Worm (Caenorhabditis elegans) whole organism, young adult: ENCODE data around the gene C15F1.2.

Experiments used
- B0336.3 ChIP-seq: fragments of 200-800 bp; sonication (Bioruptor generic); IDR thresholded peaks from 2 replicates; pipeline ENCODE4 v1.3.6; 2022; ENCODE audit warnings: missing genetic modification characterization, missing compliant biosample characterization
- F10E7.11 ChIP-seq: sonication (generic microtip); optimal IDR thresholded peaks from 2 replicates; lab custom pipeline; 2017; ENCODE audit warnings: mild to moderate bottlenecking, missing genetic modification characterization, moderate library complexity, missing compliant biosample characterization
- F33H1.4 ChIP-seq: fragments of 200-800 bp; sonication (Bioruptor generic); IDR thresholded peaks from 2 replicates; pipeline ENCODE4 v1.3.6; 2022; ENCODE audit warnings: missing genetic modification reagents, missing genetic modification characterization, missing compliant biosample characterization
- F39B2.1 ChIP-seq: fragments of 200-800 bp; sonication (Bioruptor generic); IDR thresholded peaks from 2 replicates; pipeline ENCODE4 v1.3.6; 2022; ENCODE audit warnings: missing genetic modification reagents, missing genetic modification characterization, missing compliant biosample characterization
- F57A8.1 ChIP-seq: fragments of 200-800 bp; sonication (Bioruptor generic); optimal IDR thresholded peaks from 2 replicates; lab custom pipeline; 2018; ENCODE audit warnings: mild to moderate bottlenecking, missing genetic modification characterization, moderate library complexity, missing compliant biosample characterization
- F57C9.4 ChIP-seq: sonication (generic microtip); optimal IDR thresholded peaks from 2 replicates; lab custom pipeline; 2017; ENCODE audit warnings: mild to moderate bottlenecking, missing genetic modification characterization, missing compliant biosample characterization
- K12H6.12 ChIP-seq: fragments of 200-800 bp; sonication (Bioruptor generic); optimal IDR thresholded peaks from 2 replicates; lab custom pipeline; 2018; ENCODE audit warnings: mild to moderate bottlenecking, missing genetic modification characterization, missing compliant biosample characterization
- T26A5.8 ChIP-seq: sonication (generic microtip); optimal IDR thresholded peaks from 2 replicates; lab custom pipeline; 2016; ENCODE audit warnings: missing genetic modification characterization, missing compliant biosample characterization
- Y53G8AR.9 ChIP-seq: fragments of 200-800 bp; sonication (Bioruptor generic); conservative IDR thresholded peaks from 2 replicates; pipeline ENCODE4 v1.3.6; 2022; ENCODE audit warnings: missing genetic modification reagents, missing genetic modification characterization, missing compliant biosample characterization
- Y56A3A.18 ChIP-seq: fragments of 200-800 bp; sonication (Bioruptor generic); IDR thresholded peaks from 2 replicates; pipeline ENCODE4 v1.3.6; 2022; ENCODE audit warnings: missing genetic modification reagents, missing genetic modification characterization, missing compliant biosample characterization
- Y67H2A.10 ChIP-seq: fragments of 200-800 bp; sonication (Bioruptor generic); conservative IDR thresholded peaks from 2 replicates; pipeline ENCODE4 v1.3.6; 2022; ENCODE audit warnings: missing genetic modification reagents, missing genetic modification characterization, missing compliant biosample characterization
- aptf-3 ChIP-seq: fragments of 200-800 bp; sonication (Bioruptor generic); IDR thresholded peaks from 2 replicates; pipeline ENCODE4 v1.3.6; 2022; ENCODE audit warnings: missing genetic modification characterization, missing compliant biosample characterization
- athp-1 ChIP-seq: sonication (generic microtip); optimal IDR thresholded peaks from 2 replicates; lab custom pipeline; 2017; ENCODE audit warnings: mild to moderate bottlenecking, missing genetic modification characterization, missing compliant biosample characterization
- attf-5 ChIP-seq: fragments of 200-800 bp; sonication (Bioruptor generic); optimal IDR thresholded peaks from 2 replicates; lab custom pipeline; 2018; ENCODE audit warnings: mild to moderate bottlenecking, missing genetic modification characterization, missing compliant biosample characterization
- bed-2 ChIP-seq: fragments of 200-800 bp; sonication (Bioruptor generic); IDR thresholded peaks from 2 replicates; pipeline ENCODE4 v1.3.6; 2022; ENCODE audit warnings: missing genetic modification reagents, missing genetic modification characterization, missing compliant biosample characterization
- cebp-1 ChIP-seq, 2 experiments: fragments of 200-800 bp in 1 of 2; sonication (Bioruptor generic) in 1 of 2; sonication (generic microtip) in 1 of 2; IDR thresholded peaks in 1 of 2; optimal IDR thresholded peaks in 1 of 2; 2 replicates each; pipeline versions ENCODE4 v1.3.6 to Lab custom; 2017 to 2022; ENCODE audit warnings: missing compliant biosample characterization in 2 of 2, missing genetic modification characterization in 2 of 2, mild to moderate bottlenecking in 1 of 2, missing genetic modification reagents in 1 of 2, moderate library complexity in 1 of 2
- cebp-2 ChIP-seq: fragments of 200-800 bp; sonication (Bioruptor generic); IDR thresholded peaks from 2 replicates; pipeline ENCODE4 v1.3.6; 2022; ENCODE audit warnings: missing genetic modification characterization, missing compliant biosample characterization
- ceh-40 ChIP-seq: fragments of 200-800 bp; sonication (Bioruptor generic); IDR thresholded peaks from 2 replicates; pipeline ENCODE4 v1.3.6; 2022; ENCODE audit warnings: missing genetic modification characterization, missing compliant biosample characterization
- egrh-3 ChIP-seq: fragments of 200-800 bp; sonication (Bioruptor generic); IDR thresholded peaks from 2 replicates; pipeline ENCODE4 v1.3.6; 2022; ENCODE audit warnings: missing genetic modification reagents, missing genetic modification characterization, missing compliant biosample characterization
- ekl-4 ChIP-seq: fragments of 200-800 bp; sonication (Bioruptor generic); IDR thresholded peaks from 2 replicates; pipeline ENCODE4 v1.3.6; 2022; ENCODE audit warnings: missing genetic modification reagents, missing genetic modification characterization, missing compliant biosample characterization
- gei-17 ChIP-seq: fragments of 200-800 bp; sonication (Bioruptor generic); optimal IDR thresholded peaks from 2 replicates; lab custom pipeline; 2018; ENCODE audit warnings: mild to moderate bottlenecking, missing genetic modification characterization, missing compliant biosample characterization
- him-1 ChIP-seq: sonication (generic microtip); optimal IDR thresholded peaks from 2 replicates; lab custom pipeline; 2016; ENCODE audit warnings: missing genotype, missing genetic modification reagents, missing genetic modification characterization, missing compliant biosample characterization
- hsf-1 ChIP-seq: fragments of 200-800 bp; sonication (Bioruptor generic); IDR thresholded peaks from 2 replicates; pipeline ENCODE4 v1.3.6; 2022; ENCODE audit warnings: missing genetic modification reagents, missing genetic modification characterization, missing compliant biosample characterization
- let-526 ChIP-seq: fragments of 200-800 bp; sonication (Bioruptor generic); IDR thresholded peaks from 2 replicates; pipeline ENCODE4 v1.3.6; 2022; ENCODE audit warnings: missing genetic modification reagents, missing genetic modification characterization, missing compliant biosample characterization
- let-607 ChIP-seq, 2 experiments: fragments of 200-800 bp in 1 of 2; sonication (Bioruptor generic) in 1 of 2; sonication (generic microtip) in 1 of 2; optimal IDR thresholded peaks; 2 replicates each; lab custom pipeline; 2016 to 2018; ENCODE audit warnings: mild to moderate bottlenecking in 2 of 2, missing compliant biosample characterization in 2 of 2, missing genetic modification characterization in 2 of 2, moderate library complexity in 2 of 2, missing genotype in 1 of 2
- lin-54 ChIP-seq: fragments of 200-800 bp; sonication (Bioruptor generic); optimal IDR thresholded peaks from 2 replicates; lab custom pipeline; 2018; ENCODE audit warnings: mild to moderate bottlenecking, missing genetic modification characterization, missing compliant biosample characterization
- madf-6 ChIP-seq: fragments of 200-800 bp; sonication (Bioruptor generic); IDR thresholded peaks from 2 replicates; pipeline ENCODE4 v1.3.6; 2022; ENCODE audit warnings: missing genetic modification reagents, missing genetic modification characterization, missing compliant biosample characterization
- mes-4 ChIP-seq: sonication (generic microtip); optimal IDR thresholded peaks from 2 replicates; lab custom pipeline; 2016; ENCODE audit warnings: missing genotype, missing genetic modification characterization, missing compliant biosample characterization
- nhr-179 ChIP-seq: sonication (generic microtip); optimal IDR thresholded peaks from 2 replicates; lab custom pipeline; 2016; ENCODE audit warnings: mild to moderate bottlenecking, missing genetic modification characterization, missing compliant biosample characterization
- nhr-27 ChIP-seq: fragments of 200-800 bp; sonication (Bioruptor generic); optimal IDR thresholded peaks from 2 replicates; lab custom pipeline; 2018; ENCODE audit warnings: mild to moderate bottlenecking, missing genetic modification characterization, moderate library complexity, missing compliant biosample characterization
- nhr-80 ChIP-seq: sonication (generic microtip); optimal IDR thresholded peaks from 2 replicates; lab custom pipeline; 2016; ENCODE audit warnings: missing genetic modification characterization, missing compliant biosample characterization
- nhr-90 ChIP-seq: sonication (generic microtip); optimal IDR thresholded peaks from 2 replicates; lab custom pipeline; 2016; ENCODE audit warnings: missing genotype, mild to moderate bottlenecking, missing genetic modification characterization, missing compliant biosample characterization
- pbrm-1 ChIP-seq: fragments of 200-800 bp; sonication (Bioruptor generic); IDR thresholded peaks from 2 replicates; pipeline ENCODE4 v1.3.6; 2022; ENCODE audit warnings: missing genetic modification reagents, missing genetic modification characterization, missing compliant biosample characterization
- rec-8 ChIP-seq, 2 experiments: sonication (generic microtip); optimal IDR thresholded peaks; 2 replicates each; lab custom pipeline; 2016; ENCODE audit warnings: mild to moderate bottlenecking in 2 of 2, missing genetic modification characterization in 2 of 2, missing genetic modification reagents in 2 of 2, missing genotype in 2 of 2, missing biosample characterization in 1 of 2, missing compliant biosample characterization in 1 of 2, moderate library complexity in 1 of 2
- sdz-38 ChIP-seq: sonication (generic microtip); optimal IDR thresholded peaks from 2 replicates; lab custom pipeline; 2016; ENCODE audit warnings: missing genotype, missing genetic modification characterization, missing compliant biosample characterization
- snpc-1.1 ChIP-seq: sonication (generic microtip); optimal IDR thresholded peaks from 2 replicates; lab custom pipeline; 2017; ENCODE audit warnings: missing genetic modification characterization, mild to moderate bottlenecking, missing compliant biosample characterization, antibody characterized with exemption, moderate library complexity, missing genotype, missing genetic modification reagents; ENCODE audit not compliant: insufficient read depth
- snpc-4 ChIP-seq, 5 experiments: fragments of 150-350 bp in 1 of 5; sonication (generic microtip) in 4 of 5; optimal IDR thresholded peaks; 2 replicates each; lab custom pipeline; 2014 to 2018; ENCODE audit warnings: missing genetic modification characterization in 5 of 5, missing biosample characterization in 3 of 5, antibody characterized with exemption in 2 of 5, mild to moderate bottlenecking in 2 of 5, missing compliant biosample characterization in 2 of 5, missing genotype in 2 of 5, moderate library complexity in 2 of 5, missing genetic modification reagents in 1 of 5
- tbp1 ChIP-seq: fragments of 200-800 bp; sonication (Bioruptor generic); optimal IDR thresholded peaks from 2 replicates; lab custom pipeline; 2018; ENCODE audit warnings: mild to moderate bottlenecking, missing genetic modification characterization, missing compliant biosample characterization
- tbx-9 ChIP-seq: sonication (generic microtip); optimal IDR thresholded peaks from 2 replicates; lab custom pipeline; 2016; ENCODE audit warnings: borderline replicate concordance, missing genetic modification characterization, inconsistent platforms, missing compliant biosample characterization
- xnd-1 ChIP-seq: sonication (generic microtip); optimal IDR thresholded peaks from 2 replicates; lab custom pipeline; 2016; ENCODE audit warnings: missing genotype, missing genetic modification reagents, missing genetic modification characterization, missing compliant biosample characterization
- zfh-2 ChIP-seq: fragments of 200-800 bp; sonication (Bioruptor generic); conservative IDR thresholded peaks from 2 replicates; pipeline ENCODE4 v1.3.6; 2022; ENCODE audit warnings: missing genetic modification reagents, missing genetic modification characterization, missing compliant biosample characterization
- ztf-25 ChIP-seq: fragments of 200-800 bp; sonication (Bioruptor generic); IDR thresholded peaks from 2 replicates; pipeline ENCODE4 v1.3.6; 2022; ENCODE audit warnings: missing genetic modification reagents, missing genetic modification characterization, missing compliant biosample characterization
- ztf-3 ChIP-seq: fragments of 200-800 bp; sonication (Bioruptor generic); optimal IDR thresholded peaks from 2 replicates; lab custom pipeline; 2018; ENCODE audit warnings: mild to moderate bottlenecking, missing genetic modification characterization, missing compliant biosample characterization

C15F1.2 gene

DNA sequence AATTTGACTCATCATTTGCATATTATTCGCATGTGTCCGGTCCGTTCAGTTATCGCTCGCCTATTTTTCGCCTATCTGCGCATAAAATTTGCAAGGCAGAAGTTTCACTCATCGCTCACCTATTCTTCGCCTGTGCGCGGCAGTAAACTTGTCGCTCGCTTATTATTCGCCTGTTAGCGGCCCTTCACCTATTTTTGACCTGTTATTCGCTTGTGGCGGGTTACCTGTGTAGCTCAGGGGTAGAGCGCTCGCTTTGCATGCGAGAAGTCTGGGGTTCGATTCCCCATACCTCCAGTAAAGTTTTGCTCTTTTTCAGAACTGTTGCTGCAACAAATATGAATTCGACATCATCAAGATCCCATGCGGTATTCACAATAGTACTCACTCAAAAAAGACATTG, 21.7 kb downstream of the C15F1.2 start (continued):
- TF ChIP-seq ztf-25 (peak; percentile 95), F57C9.4 (tag; lab: Kevin White, UChicago) (peak; percentile 21), F57A8.1 (GFP tag; lab: Kevin White, UChicago) (peak; percentile 75), mes-4 (tag; lab: Kevin White, UChicago) (peak; percentile 0), nhr-80 (tag; lab: Kevin White, UChicago) (peak; percentile 9), zfh-2 (GFP tag; lab: Robert Waterston, UW) (peak; percentile 62), cebp-2 (GFP tag; lab: Robert Waterston, UW) (peak; percentile 96), madf-6 (GFP tag; lab: Robert Waterston, UW) (peak; percentile 69), F10E7.11 (tag; lab: Kevin White, UChicago) (peak; percentile 34), F39B2.1 (GFP tag; lab: Robert Waterston, UW) (0 out of 2 replicates have a peak, but pooled peaks have one; percentile 69), let-526 (GFP tag; lab: Robert Waterston, UW) (peak; percentile 86), hsf-1 (GFP tag; lab: Robert Waterston, UW) (peak; percentile 66), egrh-3 (GFP tag; lab: Robert Waterston, UW) (peak; percentile 65), him-1 (tag; lab: Kevin White, UChicago) (peak; percentile 85), F33H1.4 (GFP tag; lab: Robert Waterston, UW) (peak; percentile 52), pbrm-1 (peak; percentile 73), B0336.3 (0 out of 2 replicates have a peak, but pooled peaks have one; percentile 23), Y56A3A.18 (peak; percentile 65; the same call in 1 of the 2 replicates)

DNA sequence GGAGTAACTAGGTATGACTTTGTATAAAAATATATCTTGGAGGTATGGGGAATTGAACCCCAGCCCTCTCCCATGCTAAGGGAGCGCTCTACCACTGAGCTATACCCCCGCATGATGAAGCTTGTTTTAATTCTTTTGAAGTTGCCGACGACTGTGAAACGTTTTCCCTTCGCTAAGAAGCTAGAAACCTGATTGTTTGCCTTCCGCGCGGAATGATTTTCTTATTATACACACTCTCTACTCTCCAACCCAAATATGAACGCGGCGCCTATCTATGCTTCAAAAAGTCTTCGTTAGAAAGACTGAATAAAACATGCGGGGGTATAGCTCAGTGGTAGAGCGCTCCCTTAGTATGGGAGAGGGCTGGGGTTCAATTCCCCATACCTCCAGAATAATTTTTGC, 23.2 kb downstream of the C15F1.2 start:
- TF ChIP-seq Y53G8AR.9 (GFP tag; lab: Robert Waterston, UW) = no peak
- no peak for TF ChIP-seq nhr-179 (tag; lab: Kevin White, UChicago)
- TF ChIP-seq madf-6 (GFP tag; lab: Robert Waterston, UW) = peak; percentile 57
- TF ChIP-seq mes-4 (tag; lab: Kevin White, UChicago) = peak; percentile 62
- TF ChIP-seq let-607 (tag; optimal IDR thresholded peaks at IDR 0.05; lab: Kevin White, UChicago) = peak in 1 of 2 experiments; percentile 39
- no peak for TF ChIP-seq cebp-1 (GFP tag; IDR thresholded peaks at IDR 0.05; lab: Robert Waterston, UW)
- peak; percentile 35 for TF ChIP-seq cebp-1 (tag; optimal IDR thresholded peaks at IDR 0.05; lab: Kevin White, UChicago)
- TF ChIP-seq Y67H2A.10 (GFP tag; lab: Robert Waterston, UW) = no peak
- peak; percentile 32 for TF ChIP-seq snpc-4 (GFP tag; optimal IDR thresholded peaks at IDR 0.05; lab: Kevin White, UChicago)
- TF ChIP-seq snpc-4 (tag; optimal IDR thresholded peaks at IDR 0.05; lab: Kevin White, UChicago) = peak in 2 of 4 experiments; percentile 26 to 41
- peak; percentile 47 for TF ChIP-seq nhr-90 (tag; lab: Kevin White, UChicago)
- no peak for TF ChIP-seq athp-1
- TF ChIP-seq F57C9.4 (tag; lab: Kevin White, UChicago) = no peak
- no peak for TF ChIP-seq ekl-4 (GFP tag; lab: Robert Waterston, UW)
- 0 out of 2 replicates have a peak, but pooled peaks have one; percentile 19 for TF ChIP-seq cebp-2 (GFP tag; lab: Robert Waterston, UW)
- TF ChIP-seq let-526 (GFP tag; lab: Robert Waterston, UW) = 0 out of 2 replicates have a peak, but pooled peaks have one; percentile 26
- no peak for TF ChIP-seq lin-54 (GFP tag; lab: Kevin White, UChicago)
- TF ChIP-seq snpc-1.1 (tag; lab: Kevin White, UChicago) = no peak
- no peak for TF ChIP-seq ztf-3 (GFP tag; lab: Kevin White, UChicago)
- TF ChIP-seq bed-2 (GFP tag; lab: Robert Waterston, UW) = no peak
- TF ChIP-seq egrh-3 (GFP tag; lab: Robert Waterston, UW) = peak; percentile 49; the same call in 1 of the 2 replicates
- peak; percentile 39; the same call in 1 of the 2 replicates for TF ChIP-seq B0336.3
- TF ChIP-seq tbx-9 (tag; lab: Kevin White, UChicago) = no peak
- TF ChIP-seq aptf-3 = no peak
- TF ChIP-seq zfh-2 (GFP tag; lab: Robert Waterston, UW) = no peak
- TF ChIP-seq ceh-40 (GFP tag; lab: Robert Waterston, UW) = no peak
- TF ChIP-seq gei-17 (GFP tag; lab: Kevin White, UChicago) = no peak
- TF ChIP-seq rec-8 (tag; optimal IDR thresholded peaks at IDR 0.05; lab: Kevin White, UChicago) = peak; percentile 38 to 74
- no peak for TF ChIP-seq F39B2.1 (GFP tag; lab: Robert Waterston, UW)
- no peak for TF ChIP-seq attf-5 (GFP tag; lab: Kevin White, UChicago)
- TF ChIP-seq T26A5.8 = no peak
- peak; percentile 89 for TF ChIP-seq tbp1 (GFP tag; lab: Kevin White, UChicago)
- no peak for TF ChIP-seq hsf-1 (GFP tag; lab: Robert Waterston, UW)
- TF ChIP-seq sdz-38 (tag; lab: Kevin White, UChicago) = no peak
- TF ChIP-seq K12H6.12 = no peak
- no peak for TF ChIP-seq nhr-27 (tag; lab: Kevin White, UChicago)
- TF ChIP-seq xnd-1 (tag; lab: Kevin White, UChicago) = no peak
